Worm (Caenorhabditis elegans) whole organism, L3 larva: ENCODE results near the gene F52D2.6.

ENCODE experiments used
- R02D3.7 ChIP-seq: fragments of 150-350 bp; optimal IDR thresholded peaks from 2 replicates; lab custom pipeline; 2014; ENCODE audit warnings: missing biosample characterization, missing genetic modification characterization
- aly-2 ChIP-seq: fragments of 150-350 bp; optimal IDR thresholded peaks from 2 replicates; lab custom pipeline; 2014; ENCODE audit warnings: missing biosample characterization, missing genetic modification characterization
- ama-1 ChIP-seq: fragments of 150-350 bp; optimal IDR thresholded peaks from 2 replicates; lab custom pipeline; 2018
- ceh-82 ChIP-seq: fragments of 150-350 bp; optimal IDR thresholded peaks from 2 replicates; lab custom pipeline; 2014; ENCODE audit warnings: missing biosample characterization, missing genetic modification characterization
- ceh-9 ChIP-seq: sonication (generic microtip); optimal IDR thresholded peaks from 2 replicates; lab custom pipeline; 2018; ENCODE audit warnings: missing biosample characterization, missing genetic modification characterization
- egl-27 ChIP-seq: sonication (generic microtip); optimal IDR thresholded peaks from 4 replicates; lab custom pipeline; 2017; ENCODE audit warnings: missing biosample characterization, missing genetic modification reagents, missing genetic modification characterization
- egl-5 ChIP-seq: fragments of 150-350 bp; optimal IDR thresholded peaks from 2 replicates; lab custom pipeline; 2017; ENCODE audit warnings: missing biosample characterization, missing genetic modification reagents, missing genetic modification characterization, inconsistent platforms
- elt-1 ChIP-seq: fragments of 150-350 bp; optimal IDR thresholded peaks from 2 replicates; lab custom pipeline; 2014; ENCODE audit warnings: missing biosample characterization, missing genetic modification characterization
- elt-2 ChIP-seq: sonication (generic microtip); optimal IDR thresholded peaks from 2 replicates; lab custom pipeline; 2016; ENCODE audit warnings: missing genetic modification reagents, mild to moderate bottlenecking, missing genetic modification characterization, missing compliant biosample characterization
- elt-3 ChIP-seq, 3 experiments: fragments of 150-350 bp in 1 of 3; sonication (generic microtip) in 2 of 3; optimal IDR thresholded peaks; 2 replicates in 2 of 3; 4 replicates in 1 of 3; lab custom pipeline; 2014 to 2017; ENCODE audit warnings: missing biosample characterization in 3 of 3, missing genetic modification characterization in 3 of 3
- eor-1 ChIP-seq, 2 experiments: fragments of 150-350 bp; optimal IDR thresholded peaks; 2 replicates each; lab custom pipeline; 2014 to 2018; ENCODE audit warnings: missing biosample characterization in 2 of 2, missing genetic modification characterization in 2 of 2
- fkh-10 ChIP-seq: sonication (generic microtip); optimal IDR thresholded peaks from 2 replicates; lab custom pipeline; 2017; ENCODE audit warnings: missing biosample characterization, missing genetic modification reagents, missing genetic modification characterization
- fkh-2 ChIP-seq: fragments of 150-350 bp; optimal IDR thresholded peaks from 2 replicates; lab custom pipeline; 2014; ENCODE audit warnings: missing biosample characterization, missing genetic modification reagents, missing genetic modification characterization
- lin-15B ChIP-seq: fragments of 150-350 bp; optimal IDR thresholded peaks from 2 replicates; lab custom pipeline; 2014; ENCODE audit warnings: missing biosample characterization, missing genetic modification characterization
- lin-39 ChIP-seq: fragments of 150-350 bp; optimal IDR thresholded peaks from 2 replicates; lab custom pipeline; 2018; ENCODE audit warnings: missing biosample characterization, missing genetic modification reagents, missing genetic modification characterization
- lsy-12 ChIP-seq: sonication (generic microtip); optimal IDR thresholded peaks from 2 replicates; lab custom pipeline; 2016; ENCODE audit warnings: mild to moderate bottlenecking, missing genetic modification characterization, missing compliant biosample characterization
- mml-1 ChIP-seq: fragments of 150-350 bp; sonication (generic microtip); optimal IDR thresholded peaks from 3 replicates; lab custom pipeline; 2014; ENCODE audit warnings: missing biosample characterization, missing genetic modification characterization
- nfya-1 ChIP-seq: sonication (generic microtip); optimal IDR thresholded peaks from 2 replicates; lab custom pipeline; 2017; ENCODE audit warnings: missing genetic modification characterization, mild to moderate bottlenecking, missing compliant biosample characterization, antibody characterized with exemption, moderate library complexity; ENCODE audit not compliant: insufficient read depth
- nhr-12 ChIP-seq: fragments of 150-350 bp; optimal IDR thresholded peaks from 2 replicates; lab custom pipeline; 2014; ENCODE audit warnings: missing biosample characterization, missing genetic modification characterization
- nhr-23 ChIP-seq: fragments of 150-350 bp; optimal IDR thresholded peaks from 2 replicates; lab custom pipeline; 2014; ENCODE audit warnings: missing biosample characterization, missing genetic modification reagents, missing genetic modification characterization
- nhr-25 ChIP-seq: sonication (generic microtip); optimal IDR thresholded peaks from 2 replicates; lab custom pipeline; 2017; ENCODE audit warnings: missing biosample characterization, missing genetic modification characterization
- nhr-43 ChIP-seq: sonication (generic microtip); optimal IDR thresholded peaks from 2 replicates; lab custom pipeline; 2016; ENCODE audit warnings: mild to moderate bottlenecking, missing genetic modification characterization, missing compliant biosample characterization; ENCODE audit not compliant: poor library complexity, severe bottlenecking
- nhr-76 ChIP-seq: fragments of 150-350 bp; sonication (generic microtip); optimal IDR thresholded peaks from 5 replicates; lab custom pipeline; 2014; ENCODE audit warnings: missing biosample characterization, missing genetic modification characterization
- nhr-77 ChIP-seq: fragments of 150-350 bp; optimal IDR thresholded peaks from 2 replicates; lab custom pipeline; 2014; ENCODE audit warnings: missing biosample characterization, missing genetic modification characterization
- pha-4 ChIP-seq: fragments of 150-350 bp; optimal IDR thresholded peaks from 2 replicates; lab custom pipeline; 2014; ENCODE audit warnings: missing biosample characterization, missing genetic modification reagents, missing genetic modification characterization
- pqm-1 ChIP-seq: fragments of 150-350 bp; optimal IDR thresholded peaks from 2 replicates; lab custom pipeline; 2017; ENCODE audit warnings: missing biosample characterization, missing genetic modification characterization, inconsistent platforms
- sea-2 ChIP-seq: fragments of 150-350 bp; sonication (generic microtip); optimal IDR thresholded peaks from 4 replicates; lab custom pipeline; 2014; ENCODE audit warnings: missing biosample characterization, missing genetic modification reagents, missing genetic modification characterization
- skn-1 ChIP-seq: fragments of 150-350 bp; optimal IDR thresholded peaks from 2 replicates; lab custom pipeline; 2014; ENCODE audit warnings: missing biosample characterization, missing genetic modification characterization
- tbx-2 ChIP-seq: sonication (generic microtip); optimal IDR thresholded peaks from 2 replicates; lab custom pipeline; 2016; ENCODE audit warnings: mild to moderate bottlenecking, missing genetic modification characterization, missing compliant biosample characterization
- unc-39 ChIP-seq: sonication (generic microtip); optimal IDR thresholded peaks from 4 replicates; lab custom pipeline; 2017; ENCODE audit warnings: missing biosample characterization, missing genetic modification characterization
- unc-62 ChIP-seq: fragments of 150-350 bp; sonication (generic microtip); optimal IDR thresholded peaks from 4 replicates; lab custom pipeline; 2014; ENCODE audit warnings: missing biosample characterization, missing genetic modification reagents, missing genetic modification characterization
- zag-1 ChIP-seq: fragments of 150-350 bp; optimal IDR thresholded peaks from 2 replicates; lab custom pipeline; 2014; ENCODE audit warnings: missing biosample characterization, missing genetic modification characterization
- ztf-11 ChIP-seq: fragments of 150-350 bp; optimal IDR thresholded peaks from 2 replicates; lab custom pipeline; 2014; ENCODE audit warnings: missing biosample characterization, missing genetic modification characterization
- ztf-4 ChIP-seq: fragments of 150-350 bp; optimal IDR thresholded peaks from 2 replicates; lab custom pipeline; 2014; ENCODE audit warnings: missing biosample characterization, missing genetic modification characterization

The F52D2.6 gene

ce11 chrX:1981654-1982053, 5.9 kb downstream of the F52D2.6 start:
- no peak for TF ChIP-seq egl-27
- TF ChIP-seq, all 47 proteins: peak for 0

DNA sequence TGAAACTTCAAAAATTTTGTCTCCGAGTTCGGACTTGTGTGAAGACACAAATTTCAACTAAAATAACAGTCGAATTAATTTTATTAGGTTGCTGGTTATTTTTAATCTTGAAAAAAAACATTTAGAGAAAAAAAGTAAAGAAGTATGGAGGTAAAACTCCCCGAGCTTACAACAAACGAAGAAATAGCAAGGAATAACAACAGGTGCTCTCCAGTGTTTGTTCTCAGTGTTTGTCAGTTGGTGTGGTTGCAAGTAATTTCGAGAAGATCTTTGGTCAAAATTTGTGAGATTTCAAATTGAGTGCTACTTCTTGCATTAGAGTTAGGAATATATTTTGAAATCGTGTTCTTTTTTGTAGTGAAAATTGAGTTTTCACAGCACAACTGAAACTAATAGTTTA, 9.0 kb downstream of the F52D2.6 start:
- no peak for TF ChIP-seq eor-1 (tag; optimal IDR thresholded peaks at IDR 0.05; lab: Kevin White, UChicago)

DNA sequence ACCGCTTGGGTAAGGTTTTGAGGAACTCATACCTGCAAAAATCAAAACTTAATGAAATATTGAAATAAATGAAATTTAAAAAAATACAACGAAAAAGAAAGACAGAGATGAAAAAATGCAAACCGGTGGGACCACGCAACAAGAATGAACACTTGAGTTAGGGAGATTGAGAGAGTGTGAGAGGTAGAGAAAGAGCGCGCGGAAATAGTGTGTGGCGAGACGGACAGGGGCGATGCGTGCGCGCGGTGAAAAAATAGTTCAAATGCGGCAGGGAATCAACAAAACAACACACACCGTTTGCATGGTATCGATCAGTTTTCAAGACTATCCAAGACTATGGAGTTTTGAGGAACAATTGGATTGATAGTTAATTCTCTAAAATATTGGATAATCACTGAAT, 13.8 kb downstream of the F52D2.6 start, which contains the start of gene meg-3:
meg-3 (minus strand) TSS at position 32 of the 400 bp plus-strand sequence.
- TF ChIP-seq unc-62 (GFP tag; lab: Kevin White, UChicago) (no peak), egl-5 (tag; lab: Kevin White, UChicago) (no peak), lin-39 (tag; lab: Kevin White, UChicago) (no peak)

DNA sequence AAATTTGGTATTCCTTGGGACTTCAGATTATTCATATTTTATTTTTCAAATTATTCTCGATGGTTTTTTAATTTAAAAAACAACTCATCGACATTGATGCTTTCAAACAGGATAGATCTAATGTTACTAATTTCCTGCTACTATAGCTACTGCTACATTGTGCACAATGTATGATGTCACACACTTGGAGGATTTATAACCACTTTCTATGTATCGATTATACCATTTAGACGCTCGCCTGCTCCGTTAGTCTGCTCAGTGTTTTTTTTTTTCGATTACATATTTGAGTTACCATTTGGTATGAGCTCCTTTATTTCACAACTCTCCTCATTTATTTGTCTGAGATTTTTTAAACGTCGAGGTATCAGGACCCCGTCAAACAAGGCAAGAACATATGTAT, 14.6 kb downstream of the F52D2.6 start, which contains the start of gene Y40A1A.2:
Y40A1A.2 (plus strand) TSS at position 301 of the 400 bp plus-strand sequence.
- TF ChIP-seq fkh-2 (tag; lab: Kevin White, UChicago) (no peak), elt-2 (tag; lab: Kevin White, UChicago) (no peak), lin-15B (tag; lab: Kevin White, UChicago) (no peak)

DNA sequence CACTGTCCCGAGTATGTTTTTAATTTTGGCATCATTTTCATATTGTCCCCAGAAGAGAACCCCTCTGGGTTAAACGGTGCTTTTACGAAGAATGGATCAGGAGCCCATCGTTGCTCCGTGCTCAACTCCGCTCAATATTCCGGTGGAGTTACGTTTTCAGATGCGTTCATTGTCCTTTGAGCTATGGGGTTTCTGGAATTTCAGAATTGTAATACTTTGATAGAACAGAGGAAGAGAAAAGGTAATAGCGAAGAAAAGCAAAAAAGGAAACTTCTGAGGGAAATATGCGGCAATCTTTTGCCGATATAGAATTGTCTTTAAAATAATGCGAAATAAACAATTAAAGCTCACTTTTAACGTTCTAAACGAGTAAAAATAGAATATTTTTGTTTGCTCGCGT, 22.1 kb downstream of the F52D2.6 start, which contains the start of gene Y40A1A.3:
Y40A1A.3 (minus strand) TSS at position 101 of the 400 bp plus-strand sequence.
- TF ChIP-seq lsy-12 (tag; lab: Kevin White, UChicago) (no peak), ceh-9 (tag; lab: Kevin White, UChicago) (no peak), elt-1 (tag; lab: Kevin White, UChicago) (no peak), ceh-82 (tag; lab: Kevin White, UChicago) (no peak), nhr-76 (tag; lab: Kevin White, UChicago) (no peak), lin-39 (tag; lab: Kevin White, UChicago) (no peak), ama-1 (no peak), nhr-25 (tag; lab: Kevin White, UChicago) (no peak), tbx-2 (no peak), nfya-1 (tag; lab: Kevin White, UChicago) (no peak), nhr-12 (tag; lab: Kevin White, UChicago) (no peak)
- TF ChIP-seq, all 47 proteins: peak for 0

DNA sequence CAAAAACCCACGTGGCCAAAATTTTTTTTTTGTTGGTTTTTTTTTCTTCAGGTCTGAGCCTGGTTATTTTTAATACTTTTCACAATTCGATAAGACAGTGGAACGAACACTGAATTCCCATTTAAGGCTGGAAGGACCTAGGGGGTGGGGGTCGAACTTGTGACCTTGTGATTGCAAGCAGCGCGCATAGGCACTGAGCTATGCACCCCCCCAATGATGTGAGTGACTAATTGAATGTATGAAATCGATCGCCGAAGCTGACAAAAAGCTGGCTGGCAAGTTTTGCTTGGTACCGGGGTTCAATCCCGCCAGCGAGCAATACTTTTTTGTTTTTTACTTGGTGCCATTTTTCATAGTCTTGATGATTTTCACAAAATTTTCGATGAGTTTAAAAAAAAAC, 23.0 kb downstream of the F52D2.6 start:
- no peak for TF ChIP-seq ztf-4 (tag; lab: Kevin White, UChicago)
- no peak for TF ChIP-seq zag-1
- TF ChIP-seq elt-2 (tag; lab: Kevin White, UChicago): no peak
- TF ChIP-seq fkh-10 (GFP tag; lab: Kevin White, UChicago): no peak
- no peak for TF ChIP-seq nhr-77 (tag; lab: Kevin White, UChicago)
- TF ChIP-seq elt-3 (tag; optimal IDR thresholded peaks at IDR 0.05; lab: Kevin White, UChicago): no peak
- no peak for TF ChIP-seq lin-15B (tag; lab: Kevin White, UChicago)
- TF ChIP-seq fkh-2 (tag; lab: Kevin White, UChicago): no peak
- no peak for TF ChIP-seq ceh-82 (tag; lab: Kevin White, UChicago)
- TF ChIP-seq ztf-11: no peak
- TF ChIP-seq aly-2 (tag; lab: Kevin White, UChicago): no peak
- no peak for TF ChIP-seq nhr-43 (tag; lab: Kevin White, UChicago)
- TF ChIP-seq unc-62 (GFP tag; lab: Kevin White, UChicago): no peak
- TF ChIP-seq egl-5 (tag; lab: Kevin White, UChicago): no peak
- TF ChIP-seq sea-2 (GFP tag; lab: Kevin White, UChicago): no peak
- TF ChIP-seq R02D3.7 (tag; lab: Kevin White, UChicago): no peak
- TF ChIP-seq lin-39 (tag; lab: Kevin White, UChicago): no peak

DNA sequence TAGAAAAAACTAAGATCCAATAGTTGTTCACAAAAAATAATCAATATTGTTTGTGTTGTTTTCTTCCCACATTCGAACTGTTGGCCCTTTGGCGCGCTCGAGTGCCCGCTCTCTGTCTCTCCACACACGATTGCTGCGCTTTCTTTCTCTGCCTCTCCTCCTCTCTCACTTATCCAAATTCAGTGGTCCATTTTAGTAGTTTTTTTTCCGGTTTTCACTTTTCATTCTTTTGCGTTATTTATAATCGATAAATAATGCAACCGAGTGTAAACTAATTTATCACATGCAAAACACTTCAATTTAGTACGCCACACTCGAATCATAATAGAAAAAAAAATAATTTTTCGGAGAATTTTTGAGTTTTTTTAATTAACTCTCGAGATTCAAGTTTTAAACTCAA, 24.7 kb downstream of the F52D2.6 start:
- TF ChIP-seq egl-27 (no peak), mml-1 (tag; lab: Kevin White, UChicago) (no peak), ztf-11 (no peak), ama-1 (no peak), nhr-25 (tag; lab: Kevin White, UChicago) (no peak), elt-1 (tag; lab: Kevin White, UChicago) (no peak), nhr-23 (tag; lab: Kevin White, UChicago) (no peak), pha-4 (tag; lab: Kevin White, UChicago) (no peak), R02D3.7 (tag; lab: Kevin White, UChicago) (no peak), skn-1 (tag; lab: Kevin White, UChicago) (no peak), lin-15B (tag; lab: Kevin White, UChicago) (no peak), nhr-43 (tag; lab: Kevin White, UChicago) (no peak), unc-62 (GFP tag; lab: Kevin White, UChicago) (no peak), aly-2 (tag; lab: Kevin White, UChicago) (no peak), nfya-1 (tag; lab: Kevin White, UChicago) (no peak), unc-39 (tag; lab: Kevin White, UChicago) (no peak), nhr-77 (tag; lab: Kevin White, UChicago) (no peak), pqm-1 (tag; lab: Kevin White, UChicago) (no peak)
- TF ChIP-seq, all 47 proteins: peak for 0
